Worm (Caenorhabditis elegans) whole organism, L1 larva: ENCODE measurements around the gene clec-25.

Experiments
- C04F5.9 ChIP-seq: sonication (generic microtip); optimal IDR thresholded peaks from 2 replicates; lab custom pipeline; 2016; ENCODE audit warnings: missing genetic modification characterization, missing compliant biosample characterization
- aly-2 ChIP-seq: fragments of 150-350 bp; optimal IDR thresholded peaks from 2 replicates; lab custom pipeline; 2014; ENCODE audit warnings: missing biosample characterization, missing genetic modification characterization
- ama-1 ChIP-seq: fragments of 150-350 bp; optimal IDR thresholded peaks from 2 replicates; lab custom pipeline; 2014
- blmp-1 ChIP-seq: fragments of 150-350 bp; optimal IDR thresholded peaks from 2 replicates; lab custom pipeline; 2014; ENCODE audit warnings: missing biosample characterization, missing genetic modification characterization
- ceh-82 ChIP-seq, 3 experiments: fragments of 150-350 bp in 1 of 3; sonication (generic microtip) in 2 of 3; optimal IDR thresholded peaks; 2 replicates each; lab custom pipeline; 2014 to 2017; ENCODE audit warnings: missing biosample characterization in 3 of 3, missing genetic modification characterization in 3 of 3
- ceh-90 ChIP-seq: sonication (generic microtip); optimal IDR thresholded peaks from 2 replicates; lab custom pipeline; 2016; ENCODE audit warnings: missing genetic modification characterization, missing compliant biosample characterization
- ces-1 ChIP-seq: fragments of 150-350 bp; optimal IDR thresholded peaks from 2 replicates; lab custom pipeline; 2014; ENCODE audit warnings: missing biosample characterization, missing genetic modification reagents, missing genetic modification characterization
- dpl-1 ChIP-seq, 3 experiments: fragments of 150-350 bp in 2 of 3; sonication (generic microtip) in 1 of 3; optimal IDR thresholded peaks; 2 replicates each; lab custom pipeline; 2014 to 2017; ENCODE audit warnings: missing biosample characterization in 3 of 3, missing genetic modification characterization in 3 of 3, missing genetic modification reagents in 3 of 3
- efl-3 ChIP-seq: fragments of 200-800 bp; sonication (Bioruptor generic); optimal IDR thresholded peaks from 2 replicates; lab custom pipeline; 2018; ENCODE audit warnings: mild to moderate bottlenecking, missing genetic modification characterization, missing compliant biosample characterization
- elt-2 ChIP-seq: sonication (generic microtip); optimal IDR thresholded peaks from 2 replicates; lab custom pipeline; 2016; ENCODE audit warnings: missing genetic modification characterization, mild to moderate bottlenecking, inconsistent platforms, missing compliant biosample characterization, missing genetic modification reagents
- elt-3 ChIP-seq, 6 experiments: fragments of 150-350 bp in 1 of 6; sonication (generic microtip); optimal IDR thresholded peaks; 2 replicates each; lab custom pipeline; 2017 to 2018; ENCODE audit warnings: missing biosample characterization in 6 of 6, missing genetic modification characterization in 6 of 6, inconsistent platforms in 1 of 6
- ets-5 ChIP-seq: fragments of 200-800 bp; sonication (Bioruptor generic); IDR thresholded peaks from 2 replicates; pipeline ENCODE4 v1.3.6; 2022; ENCODE audit warnings: missing genetic modification characterization, missing compliant biosample characterization
- fkh-4 ChIP-seq: sonication (generic microtip); optimal IDR thresholded peaks from 2 replicates; lab custom pipeline; 2016; ENCODE audit warnings: missing compliant biosample characterization, missing genetic modification characterization, borderline replicate concordance
- hlh-17 ChIP-seq: fragments of 200-800 bp; sonication (Bioruptor generic); optimal IDR thresholded peaks from 2 replicates; lab custom pipeline; 2018; ENCODE audit warnings: missing genetic modification characterization, mild to moderate bottlenecking, missing compliant biosample characterization, moderate library complexity, borderline replicate concordance
- jun-1 ChIP-seq: fragments of 150-350 bp; optimal IDR thresholded peaks from 2 replicates; lab custom pipeline; 2014; ENCODE audit warnings: missing biosample characterization, missing genetic modification reagents, missing genetic modification characterization
- lin-14 ChIP-seq: fragments of 200-800 bp; sonication (Bioruptor generic); optimal IDR thresholded peaks from 2 replicates; lab custom pipeline; 2018; ENCODE audit warnings: mild to moderate bottlenecking, missing genetic modification characterization, moderate library complexity, missing compliant biosample characterization
- lin-15B ChIP-seq: fragments of 150-350 bp; sonication (generic microtip); optimal IDR thresholded peaks from 3 replicates; lab custom pipeline; 2014; ENCODE audit warnings: missing biosample characterization, missing genetic modification characterization
- lin-35 ChIP-seq, 2 experiments: fragments of 150-350 bp; optimal IDR thresholded peaks; 2 replicates each; lab custom pipeline; 2014; ENCODE audit warnings: missing biosample characterization in 2 of 2, missing genetic modification characterization in 2 of 2, missing genetic modification reagents in 2 of 2
- lir-3 ChIP-seq: sonication (generic microtip); optimal IDR thresholded peaks from 2 replicates; lab custom pipeline; 2016; ENCODE audit warnings: mild to moderate bottlenecking, missing genetic modification characterization, moderate library complexity, missing compliant biosample characterization; ENCODE audit not compliant: poor library complexity
- mab-9 ChIP-seq: fragments of 200-800 bp; sonication (Bioruptor generic); IDR thresholded peaks from 2 replicates; pipeline ENCODE4 v1.3.6; 2022; ENCODE audit warnings: missing genetic modification reagents, missing genetic modification characterization, missing compliant biosample characterization
- mef-2 ChIP-seq: fragments of 150-350 bp; optimal IDR thresholded peaks from 2 replicates; lab custom pipeline; 2014; ENCODE audit warnings: missing biosample characterization, missing genetic modification characterization
- mep-1 ChIP-seq: fragments of 150-350 bp; optimal IDR thresholded peaks from 2 replicates; lab custom pipeline; 2014; ENCODE audit warnings: missing biosample characterization, missing genetic modification characterization
- nhr-11 ChIP-seq: fragments of 150-350 bp; optimal IDR thresholded peaks from 2 replicates; lab custom pipeline; 2014; ENCODE audit warnings: missing biosample characterization, missing genetic modification characterization
- nhr-237 ChIP-seq: fragments of 150-350 bp; optimal IDR thresholded peaks from 2 replicates; lab custom pipeline; 2014; ENCODE audit warnings: missing biosample characterization, missing genetic modification characterization
- nhr-71 ChIP-seq: sonication (generic microtip); optimal IDR thresholded peaks from 2 replicates; lab custom pipeline; 2016; ENCODE audit warnings: mild to moderate bottlenecking, missing genetic modification characterization, moderate library complexity, missing compliant biosample characterization
- nhr-90 ChIP-seq: sonication (generic microtip); optimal IDR thresholded peaks from 2 replicates; lab custom pipeline; 2016; ENCODE audit warnings: mild to moderate bottlenecking, missing genetic modification characterization, missing compliant biosample characterization; ENCODE audit not compliant: poor library complexity
- pax-3 ChIP-seq: fragments of 200-800 bp; sonication (Bioruptor generic); optimal IDR thresholded peaks from 2 replicates; lab custom pipeline; 2018; ENCODE audit warnings: mild to moderate bottlenecking, missing genetic modification characterization, moderate library complexity, missing compliant biosample characterization
- skn-1 ChIP-seq: fragments of 150-350 bp; optimal IDR thresholded peaks from 2 replicates; lab custom pipeline; 2014; ENCODE audit warnings: missing biosample characterization, missing genetic modification characterization
- sup-37 ChIP-seq: fragments of 200-800 bp; sonication (Bioruptor generic); optimal IDR thresholded peaks from 2 replicates; lab custom pipeline; 2018; ENCODE audit warnings: mild to moderate bottlenecking, missing genetic modification characterization, missing compliant biosample characterization
- swsn-7 ChIP-seq: sonication (generic microtip); optimal IDR thresholded peaks from 2 replicates; lab custom pipeline; 2016; ENCODE audit warnings: missing genetic modification characterization, missing compliant biosample characterization
- tbx-2 ChIP-seq: sonication (generic microtip); optimal IDR thresholded peaks from 2 replicates; lab custom pipeline; 2016; ENCODE audit warnings: missing genetic modification characterization, missing compliant biosample characterization
- unc-130 ChIP-seq: fragments of 150-350 bp; optimal IDR thresholded peaks from 2 replicates; lab custom pipeline; 2017; ENCODE audit warnings: missing biosample characterization, missing genetic modification characterization, inconsistent platforms
- unc-62 ChIP-seq: fragments of 150-350 bp; optimal IDR thresholded peaks from 2 replicates; lab custom pipeline; 2014; ENCODE audit warnings: missing biosample characterization, missing genetic modification reagents, missing genetic modification characterization
- vab-15 ChIP-seq: sonication (generic microtip); optimal IDR thresholded peaks from 2 replicates; lab custom pipeline; 2017; ENCODE audit warnings: missing genotype, mild to moderate bottlenecking, missing genetic modification characterization, missing compliant biosample characterization
- xbp-1 ChIP-seq: sonication (generic microtip); optimal IDR thresholded peaks from 2 replicates; lab custom pipeline; 2016; ENCODE audit warnings: missing genetic modification characterization, missing compliant biosample characterization
- zag-1 ChIP-seq: fragments of 150-350 bp; optimal IDR thresholded peaks from 2 replicates; lab custom pipeline; 2014; ENCODE audit warnings: missing biosample characterization, missing genetic modification characterization
- ztf-11 ChIP-seq, 2 experiments: sonication (generic microtip); optimal IDR thresholded peaks; 2 replicates each; lab custom pipeline; 2016 to 2017; ENCODE audit warnings: missing genetic modification characterization in 2 of 2, missing biosample characterization in 1 of 2, missing compliant biosample characterization in 1 of 2
- ztf-4 ChIP-seq: fragments of 150-350 bp; optimal IDR thresholded peaks from 2 replicates; lab custom pipeline; 2014; ENCODE audit warnings: missing biosample characterization, missing genetic modification characterization

Gene clec-25

DNA sequence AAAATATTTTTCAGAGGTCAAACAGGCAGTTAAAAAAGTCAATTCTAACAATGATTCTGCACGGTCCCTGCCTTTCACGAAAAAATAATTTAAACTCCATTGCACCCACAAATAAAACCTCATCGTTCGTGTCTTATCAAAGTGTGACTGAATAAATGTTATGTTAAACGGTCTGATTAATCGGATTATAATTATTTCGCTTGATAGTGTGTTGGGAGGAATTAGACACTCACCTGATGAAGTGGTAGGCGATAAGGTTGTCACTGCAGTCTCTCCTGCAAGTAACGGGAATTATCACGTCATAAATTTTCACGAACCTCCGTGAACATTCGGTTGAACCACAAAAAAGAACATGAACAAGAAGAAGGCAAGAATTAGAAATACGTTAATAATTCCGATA lies 2.8 kb upstream of the clec-25 start:
- no peak for TF ChIP-seq ztf-4 (tag; lab: Kevin White, UChicago)
- TF ChIP-seq mef-2 (tag; lab: Kevin White, UChicago): no peak
- no peak for TF ChIP-seq C04F5.9 (tag; lab: Kevin White, UChicago)
- no peak for TF ChIP-seq unc-130 (tag; lab: Kevin White, UChicago)
- no peak for TF ChIP-seq aly-2 (tag; lab: Kevin White, UChicago)
- peak in 1 of 2 experiments; percentile 14 for TF ChIP-seq lin-35 (GFP tag; optimal IDR thresholded peaks at IDR 0.05; lab: Kevin White, UChicago)
- no peak for TF ChIP-seq vab-15 (tag; lab: Kevin White, UChicago)
- TF ChIP-seq jun-1: peak; percentile 8
- no peak for TF ChIP-seq fkh-4 (tag; lab: Kevin White, UChicago)
- no peak for TF ChIP-seq pax-3 (tag; lab: Kevin White, UChicago)
- TF ChIP-seq elt-2 (tag; lab: Kevin White, UChicago): peak; percentile 91

DNA sequence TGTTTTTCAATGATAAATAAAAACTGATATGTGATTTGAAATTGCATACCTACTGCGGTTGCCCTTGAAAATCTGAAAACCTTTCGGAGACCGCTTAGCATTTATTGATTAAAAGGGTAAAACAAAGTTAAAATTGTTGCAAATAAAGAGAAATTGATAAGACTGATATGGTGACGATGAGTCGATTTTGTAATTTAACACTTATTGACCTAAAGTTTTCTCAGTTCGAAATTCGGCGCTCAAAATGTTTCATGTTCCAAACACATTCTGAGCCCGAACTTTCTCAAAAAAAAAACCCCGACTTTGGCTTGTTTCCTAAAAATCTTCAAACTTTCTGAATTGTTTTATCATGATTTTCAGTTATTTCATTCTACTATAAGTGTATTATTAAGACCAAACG lies 2.1 kb upstream of the clec-25 start, which contains the start of gene clec-40:
TSS of gene clec-40 (minus strand) at position 101 of the 400 bp plus-strand sequence.
- TF ChIP-seq lin-15B (tag; lab: Kevin White, UChicago) (no peak), ceh-82 (tag; optimal IDR thresholded peaks at IDR 0.05; lab: Kevin White, UChicago) (no peak), ets-5 (GFP tag; lab: Robert Waterston, UW) (no peak), ceh-90 (tag; lab: Kevin White, UChicago) (no peak), nhr-71 (tag; lab: Kevin White, UChicago) (no peak), lin-14 (GFP tag; lab: Kevin White, UChicago) (no peak), unc-130 (tag; lab: Kevin White, UChicago) (no peak), C04F5.9 (tag; lab: Kevin White, UChicago) (no peak), nhr-90 (tag; lab: Kevin White, UChicago) (no peak), unc-62 (GFP tag; lab: Kevin White, UChicago) (no peak), ztf-11 (tag; optimal IDR thresholded peaks at IDR 0.05; lab: Kevin White, UChicago) (no peak), mef-2 (tag; lab: Kevin White, UChicago) (no peak), nhr-11 (tag; lab: Kevin White, UChicago) (no peak), xbp-1 (no peak), mep-1 (tag; lab: Kevin White, UChicago) (no peak), skn-1 (no peak), swsn-7 (tag; lab: Kevin White, UChicago) (no peak)

DNA sequence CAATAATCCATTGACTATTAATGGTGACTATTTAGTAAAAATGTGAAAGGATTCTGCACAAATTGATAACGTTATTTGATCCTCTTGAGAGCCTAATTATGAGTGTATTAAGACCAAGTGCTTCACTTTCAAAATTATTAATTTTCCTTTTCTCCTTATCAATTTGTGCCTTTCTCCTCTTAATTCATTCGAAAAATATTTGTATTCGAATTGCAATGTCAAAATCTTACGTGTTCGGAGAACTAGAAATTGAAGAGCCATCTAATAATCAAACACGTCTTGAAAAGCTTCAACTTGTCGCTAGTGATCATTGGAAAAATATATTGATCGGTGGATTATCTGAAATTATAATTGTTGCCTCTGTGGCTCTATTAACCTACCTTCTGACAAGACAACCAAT lies 5.5 kb downstream of the clec-25 start, which contains the start of the genes clec-36 and clec-26:
TSS of gene clec-36 (minus strand) at position 101 of the 400 bp plus-strand sequence.
TSS of gene clec-26 (plus strand) at position 114 of the 400 bp plus-strand sequence.
- peak; percentile 44 for TF ChIP-seq elt-2 (tag; lab: Kevin White, UChicago)
- no peak for TF ChIP-seq dpl-1 (GFP tag; optimal IDR thresholded peaks at IDR 0.05; lab: Kevin White, UChicago)

DNA sequence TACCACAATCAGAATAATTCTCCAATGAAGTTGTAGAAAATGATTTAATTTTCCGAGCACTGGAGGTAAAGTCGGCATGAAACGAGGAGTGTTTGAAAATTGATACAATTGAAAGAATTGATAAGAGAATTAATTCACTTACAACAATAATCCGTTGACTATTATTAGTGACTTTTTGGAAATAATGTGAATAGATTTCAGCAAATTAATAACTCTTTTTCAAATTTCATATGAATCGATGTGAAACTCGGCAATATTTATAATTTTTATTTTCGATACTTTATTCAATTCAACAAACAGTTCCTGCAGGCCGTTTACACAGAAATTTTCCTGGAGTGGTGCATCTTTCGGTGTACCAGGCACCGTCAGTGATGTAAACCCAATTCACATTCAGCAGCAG lies 9.0 kb downstream of the clec-25 start, which contains the start of gene clec-37:
TSS of gene clec-37 (minus strand) at position 101 of the 400 bp plus-strand sequence.
- TF ChIP-seq mab-9: no peak
- TF ChIP-seq ama-1 (lab: Kevin White, UChicago): no peak
- TF ChIP-seq tbx-2 (tag; lab: Kevin White, UChicago): no peak
- TF ChIP-seq ces-1 (GFP tag; lab: Kevin White, UChicago): no peak
- TF ChIP-seq ztf-4 (tag; lab: Kevin White, UChicago): no peak
- TF ChIP-seq zag-1: no peak
- TF ChIP-seq mep-1 (tag; lab: Kevin White, UChicago): no peak
- TF ChIP-seq skn-1: no peak
- no peak for TF ChIP-seq blmp-1
- no peak for TF ChIP-seq lir-3 (tag; lab: Kevin White, UChicago)
- TF ChIP-seq xbp-1: no peak
- no peak for TF ChIP-seq nhr-237
- TF ChIP-seq hlh-17 (GFP tag; lab: Kevin White, UChicago): no peak
- no peak for TF ChIP-seq efl-3 (GFP tag; lab: Kevin White, UChicago)
- no peak for TF ChIP-seq elt-3 (tag; optimal IDR thresholded peaks at IDR 0.05; lab: Kevin White, UChicago)
- no peak for TF ChIP-seq sup-37
- TF ChIP-seq jun-1: no peak
